Worm (Caenorhabditis elegans): ENCODE data around the gene C35D6.4.

C35D6.4 gene

ce11 chrIV:16320866-16321265, 29.9 kb upstream of the C35D6.4 start, which contains the start of gene srz-61:
Gene srz-61 (plus strand): TSS chrIV:16321166.
- TF ChIP-seq ceh-82 (tag; optimal IDR thresholded peaks at IDR 0.05) (no peak), nhr-237 (tag; optimal IDR thresholded peaks at IDR 0.05) (no peak), nhr-76 (tag; optimal IDR thresholded peaks at IDR 0.05) (no peak), ceh-9 (tag; optimal IDR thresholded peaks at IDR 0.05) (no peak), nfya-1 (tag; optimal IDR thresholded peaks at IDR 0.05; ENCODE audit: insufficient read depth) (no peak), nhr-28 (tag; optimal IDR thresholded peaks at IDR 0.05) (no peak), zag-1 (tag; optimal IDR thresholded peaks at IDR 0.05) (no peak), nhr-25 (tag; optimal IDR thresholded peaks at IDR 0.05) (no peak), nhr-77 (tag; optimal IDR thresholded peaks at IDR 0.05) (no peak), R02D3.7 (tag; optimal IDR thresholded peaks at IDR 0.05) (no peak), unc-62 (GFP tag; optimal IDR thresholded peaks at IDR 0.05) (no peak), unc-39 (tag; optimal IDR thresholded peaks at IDR 0.05) (no peak), mml-1 (tag; optimal IDR thresholded peaks at IDR 0.05) (no peak), nhr-11 (tag; optimal IDR thresholded peaks at IDR 0.05) (no peak), nhr-12 (tag; optimal IDR thresholded peaks at IDR 0.05) (no peak), ztf-4 (tag; optimal IDR thresholded peaks at IDR 0.05) (no peak), nhr-67 (tag; optimal IDR thresholded peaks at IDR 0.05) (no peak), elt-1 (tag; optimal IDR thresholded peaks at IDR 0.05) (no peak)

- no peak for TF ChIP-seq nhr-12 (tag; optimal IDR thresholded peaks at IDR 0.05)
- TF ChIP-seq hmg-11 (tag; optimal IDR thresholded peaks at IDR 0.05) = no peak
- no peak for TF ChIP-seq ama-1 (optimal IDR thresholded peaks at IDR 0.05)
- TF ChIP-seq ZK546.5 (tag; optimal IDR thresholded peaks at IDR 0.05) = no peak
- TF ChIP-seq nfya-1 (tag; optimal IDR thresholded peaks at IDR 0.05; ENCODE audit: insufficient read depth) = no peak
- TF ChIP-seq nhr-25 (tag; optimal IDR thresholded peaks at IDR 0.05) = no peak
- no peak for TF ChIP-seq daf-12 (tag; optimal IDR thresholded peaks at IDR 0.05)
- TF ChIP-seq nhr-11 (tag; optimal IDR thresholded peaks at IDR 0.05) = no peak
- TF ChIP-seq fos-1 (tag; optimal IDR thresholded peaks at IDR 0.05) = no peak
- TF ChIP-seq nhr-76 (tag; optimal IDR thresholded peaks at IDR 0.05) = no peak
- no peak for TF ChIP-seq sea-2 (GFP tag; optimal IDR thresholded peaks at IDR 0.05)
Observed at ce11 chrIV:16323373-16323772, 27.4 kb upstream of the C35D6.4 start, which contains the start of gene srz-104. Gene srz-104 (plus strand): TSS chrIV:16323673.

- TF ChIP-seq nhr-76 (tag; optimal IDR thresholded peaks at IDR 0.05) (no peak), egl-27 (tag; optimal IDR thresholded peaks at IDR 0.05) (no peak), lin-15B (tag; optimal IDR thresholded peaks at IDR 0.05) (no peak), nhr-237 (tag; optimal IDR thresholded peaks at IDR 0.05) (no peak), aly-2 (tag; optimal IDR thresholded peaks at IDR 0.05) (no peak), mdl-1 (tag; optimal IDR thresholded peaks at IDR 0.05) (no peak), ceh-16 (tag; optimal IDR thresholded peaks at IDR 0.05) (no peak), unc-39 (tag; optimal IDR thresholded peaks at IDR 0.05) (no peak), mml-1 (tag; optimal IDR thresholded peaks at IDR 0.05) (no peak), skn-1 (tag; optimal IDR thresholded peaks at IDR 0.05) (no peak)
Observed at ce11 chrIV:16324589-16324988, 26.2 kb upstream of the C35D6.4 start, which contains the start of gene srz-105. Gene srz-105 (plus strand): TSS chrIV:16324889.

ce11 chrIV:16328519-16328918, 22.3 kb upstream of the C35D6.4 start, which contains the start of gene K03D3.2:
Gene K03D3.2 (minus strand): TSS chrIV:16328619.
- no peak for TF ChIP-seq egl-5 (tag; optimal IDR thresholded peaks at IDR 0.05)
- TF ChIP-seq nhr-23 (tag; optimal IDR thresholded peaks at IDR 0.05) = peak; percentile 60

- TF ChIP-seq R02D3.7 (tag; optimal IDR thresholded peaks at IDR 0.05) (no peak), mml-1 (tag; optimal IDR thresholded peaks at IDR 0.05) (no peak), nhr-25 (tag; optimal IDR thresholded peaks at IDR 0.05) (no peak), daf-12 (tag; optimal IDR thresholded peaks at IDR 0.05) (no peak), elt-2 (tag; optimal IDR thresholded peaks at IDR 0.05) (no peak), nfya-1 (tag; optimal IDR thresholded peaks at IDR 0.05; ENCODE audit: insufficient read depth) (no peak), snpc-4 (tag; optimal IDR thresholded peaks at IDR 0.05) (no peak), egl-27 (tag; optimal IDR thresholded peaks at IDR 0.05) (no peak), nhr-77 (tag; optimal IDR thresholded peaks at IDR 0.05) (no peak), hmg-11 (tag; optimal IDR thresholded peaks at IDR 0.05) (no peak), eor-1 (tag; optimal IDR thresholded peaks at IDR 0.05) (no peak), pqm-1 (tag; optimal IDR thresholded peaks at IDR 0.05) (no peak), ceh-9 (tag; optimal IDR thresholded peaks at IDR 0.05) (no peak), unc-62 (GFP tag; optimal IDR thresholded peaks at IDR 0.05) (no peak), nhr-12 (tag; optimal IDR thresholded peaks at IDR 0.05) (no peak), nhr-23 (tag; optimal IDR thresholded peaks at IDR 0.05) (no peak), tbx-2 (tag; optimal IDR thresholded peaks at IDR 0.05) (no peak)
Observed at ce11 chrIV:16329159-16329558, 21.6 kb upstream of the C35D6.4 start, which contains the start of gene srz-74. Gene srz-74 (plus strand): TSS chrIV:16329459.
